Worm (Caenorhabditis elegans): ENCODE measurements around the gene T26C11.9.

- TF ChIP-seq duxl-1 (tag; optimal IDR thresholded peaks at IDR 0.05; ENCODE audit: poor library complexity) = no peak
- TF ChIP-seq hif-1 (tag; optimal IDR thresholded peaks at IDR 0.05) = no peak
- no peak for TF ChIP-seq ces-1 (GFP tag; optimal IDR thresholded peaks at IDR 0.05)
- no peak for TF ChIP-seq daf-8 (GFP tag; IDR thresholded peaks at IDR 0.05)
- TF ChIP-seq ceh-62 (tag; optimal IDR thresholded peaks at IDR 0.05) = no peak
- no peak for TF ChIP-seq ceh-82 (tag; optimal IDR thresholded peaks at IDR 0.05)
These were observed 23.7 kb downstream of the T26C11.9 start, which contains the start of gene C14E2.6 for ce11 chrX:1829937-1830336.
